Fruit fly (Drosophila melanogaster) whole organism, wandering third instar larva: ENCODE measurements around the gene CG17770.

Source experiments
- CG9705 ChIP-seq: fragments of 200-800 bp; sonication (Bioruptor generic); optimal IDR thresholded peaks from 2 replicates; lab custom pipeline; 2018; ENCODE audit warnings: missing biosample characterization, mild to moderate bottlenecking, missing genetic modification characterization
- Mio ChIP-seq: sonication (Bioruptor generic); optimal IDR thresholded peaks from 2 replicates; lab custom pipeline; 2016; ENCODE audit warnings: missing biosample characterization, missing genetic modification characterization
- br ChIP-seq: fragments of 200-800 bp; sonication (Bioruptor generic); optimal IDR thresholded peaks from 2 replicates; lab custom pipeline; 2016; ENCODE audit warnings: missing biosample characterization, missing genetic modification characterization
- jim ChIP-seq: fragments of 175-275, 200-325 bp; sonication (Bioruptor generic); optimal IDR thresholded peaks from 2 replicates; lab custom pipeline; 2016; ENCODE audit warnings: missing biosample characterization, mild to moderate bottlenecking, missing genetic modification characterization
- rgr ChIP-seq: fragments of 200-800 bp; sonication (Bioruptor generic); optimal IDR thresholded peaks from 3 replicates; lab custom pipeline; 2016; ENCODE audit warnings: missing biosample characterization, mild to moderate bottlenecking, missing genetic modification characterization

- no peak for TF ChIP-seq br
- no peak for TF ChIP-seq Mio (GFP tag; lab: Kevin White, UChicago)
- TF ChIP-seq jim = no peak
- TF ChIP-seq rgr (GFP tag; lab: Kevin White, UChicago) = no peak
- no peak for TF ChIP-seq CG9705
These were observed 17.9 kb downstream of the CG17770 start, which contains the start of gene Mst57Dc for dm6 chr3R:25829598-25829997.
